Fruit fly (Drosophila melanogaster) whole organism, embryonic: ENCODE measurements around the gene edin.
A peak's percentile ranks its signal among the peaks of the same experiment; 100 is the strongest.

Experiments
- ATbp ChIP-seq: fragments of 200-800 bp; sonication (Bioruptor generic); optimal IDR thresholded peaks from 2 replicates; lab custom pipeline; 2017; ENCODE audit warnings: missing biosample characterization, mild to moderate bottlenecking, missing genetic modification characterization, missing genetic modification reagents
- Aef1 ChIP-seq: fragments of 200-800 bp; sonication (Bioruptor generic); IDR thresholded peaks from 3 replicates; pipeline ENCODE4 v1.3.6; 2022; ENCODE audit warnings: missing biosample characterization, missing genetic modification characterization
- Antp ChIP-seq: fragments of 200-800 bp; sonication (Bioruptor generic); optimal IDR thresholded peaks from 3 replicates; lab custom pipeline; 2016; ENCODE audit warnings: missing biosample characterization, missing genetic modification characterization
- CG10462 ChIP-seq: fragments of 200-800 bp; sonication (Bioruptor generic); optimal IDR thresholded peaks from 2 replicates; lab custom pipeline; 2016; ENCODE audit warnings: missing biosample characterization, missing genetic modification characterization
- CG10543 ChIP-seq: fragments of 200-800 bp; sonication (Bioruptor generic); optimal IDR thresholded peaks from 3 replicates; lab custom pipeline; 2017; ENCODE audit warnings: missing biosample characterization, mild to moderate bottlenecking, missing genetic modification characterization, moderate library complexity
- CG10654 ChIP-seq: fragments of 200-800 bp; sonication (Bioruptor generic); optimal IDR thresholded peaks from 2 replicates; lab custom pipeline; 2016; ENCODE audit warnings: missing biosample characterization, missing genetic modification characterization
- CG10959 ChIP-seq: fragments of 200-800 bp; sonication (Bioruptor generic); IDR thresholded peaks from 2 replicates; pipeline ENCODE4 v1.3.6; 2022; ENCODE audit warnings: missing biosample characterization, missing genetic modification characterization
- CG11456 ChIP-seq: fragments of 200-800 bp; sonication (Bioruptor generic); IDR thresholded peaks from 3 replicates; pipeline ENCODE4 v1.3.6; 2022; ENCODE audit warnings: missing biosample characterization, missing genetic modification characterization
- CG13624 ChIP-seq: fragments of 200-800 bp; sonication (Bioruptor generic); optimal IDR thresholded peaks from 2 replicates; lab custom pipeline; 2016; ENCODE audit warnings: missing biosample characterization, missing genetic modification characterization
- CG18599 ChIP-seq: fragments of 200-800 bp; sonication (Bioruptor generic); optimal IDR thresholded peaks from 3 replicates; lab custom pipeline; 2017; ENCODE audit warnings: missing biosample characterization, missing genetic modification characterization, mild to moderate bottlenecking, moderate library complexity, missing genetic modification reagents
- CG18619 ChIP-seq: fragments of 200-800 bp; sonication (Bioruptor generic); optimal IDR thresholded peaks from 3 replicates; lab custom pipeline; 2017; ENCODE audit warnings: missing biosample characterization, mild to moderate bottlenecking, missing genetic modification characterization
- CG32772 ChIP-seq: fragments of 200-800 bp; sonication (Bioruptor generic); IDR thresholded peaks from 2 replicates; pipeline ENCODE4 v1.3.6; 2022; ENCODE audit warnings: missing biosample characterization, missing genetic modification characterization
- CG4424 ChIP-seq: fragments of 200-800 bp; sonication (Bioruptor generic); optimal IDR thresholded peaks from 3 replicates; lab custom pipeline; 2016; ENCODE audit warnings: missing biosample characterization, missing genetic modification characterization
- CG4820 ChIP-seq: fragments of 200-800 bp; sonication (Bioruptor generic); optimal IDR thresholded peaks from 3 replicates; lab custom pipeline; 2016; ENCODE audit warnings: missing biosample characterization, missing genetic modification characterization
- CG6175 ChIP-seq: fragments of 200-800 bp; sonication (Bioruptor generic); IDR thresholded peaks from 3 replicates; pipeline ENCODE4 v1.3.6; 2022; ENCODE audit warnings: missing biosample characterization, missing genetic modification characterization
- CG6683 ChIP-seq: fragments of 200-800 bp; sonication (Bioruptor generic); optimal IDR thresholded peaks from 2 replicates; lab custom pipeline; 2017; ENCODE audit warnings: missing biosample characterization, mild to moderate bottlenecking, missing genetic modification characterization, missing genetic modification reagents
- CG8290 ChIP-seq, 3 experiments: fragments of 200-800 bp; sonication (Bioruptor generic); optimal IDR thresholded peaks; 2 replicates each; lab custom pipeline; 2016 to 2019; ENCODE audit warnings: missing biosample characterization in 3 of 3, missing genetic modification characterization in 3 of 3, mild to moderate bottlenecking in 2 of 3, moderate library complexity in 1 of 3
- CG9797 ChIP-seq: fragments of 200-800 bp; sonication (Bioruptor generic); optimal IDR thresholded peaks from 3 replicates; lab custom pipeline; 2018; ENCODE audit warnings: missing biosample characterization, mild to moderate bottlenecking, missing genetic modification characterization
- D19A ChIP-seq: fragments of 200-800 bp; optimal IDR thresholded peaks from 3 replicates; lab custom pipeline; 2019; ENCODE audit warnings: missing biosample characterization, mild to moderate bottlenecking, missing genetic modification characterization, moderate library complexity
- Deaf1 ChIP-seq: fragments of 200-800 bp; optimal IDR thresholded peaks from 3 replicates; lab custom pipeline; 2019; ENCODE audit warnings: missing biosample characterization, mild to moderate bottlenecking, missing genetic modification characterization, moderate library complexity
- Doc3 ChIP-seq: fragments of 200-800 bp; sonication (Bioruptor generic); IDR thresholded peaks from 3 replicates; pipeline ENCODE4 v1.3.6; 2022; ENCODE audit warnings: missing biosample characterization, missing genetic modification characterization; ENCODE audit not compliant: partially characterized antibody
- Ets97D ChIP-seq: fragments of 200-800 bp; sonication (Bioruptor generic); optimal IDR thresholded peaks from 3 replicates; lab custom pipeline; 2016; ENCODE audit warnings: missing biosample characterization, missing genetic modification characterization
- Gug ChIP-seq: fragments of 200-800 bp; sonication (Bioruptor generic); IDR thresholded peaks from 4 replicates; pipeline ENCODE4 v1.3.6; 2022; ENCODE audit warnings: missing biosample characterization, missing genetic modification characterization
- HmgZ ChIP-seq: fragments of 200-800 bp; sonication (Bioruptor generic); optimal IDR thresholded peaks from 2 replicates; lab custom pipeline; 2018; ENCODE audit warnings: missing biosample characterization, mild to moderate bottlenecking, missing genetic modification characterization
- Lhr ChIP-seq: fragments of 200-800 bp; sonication (Bioruptor generic); optimal IDR thresholded peaks from 3 replicates; lab custom pipeline; 2017; ENCODE audit warnings: mild to moderate bottlenecking, missing biosample characterization, missing genetic modification reagents, missing genetic modification characterization
- Mes4 ChIP-seq: fragments of 200-800 bp; sonication (Bioruptor generic); optimal IDR thresholded peaks from 2 replicates; lab custom pipeline; 2016; ENCODE audit warnings: missing biosample characterization, missing genetic modification characterization
- NC2β ChIP-seq: fragments of 200-800 bp; sonication (Bioruptor generic); optimal IDR thresholded peaks from 2 replicates; lab custom pipeline; 2016; ENCODE audit warnings: missing biosample characterization, missing genetic modification characterization
- Neu2 ChIP-seq: fragments of 200-800 bp; sonication (Bioruptor generic); optimal IDR thresholded peaks from 3 replicates; lab custom pipeline; 2016; ENCODE audit warnings: missing biosample characterization, missing genetic modification characterization, borderline replicate concordance
- Nf-YB ChIP-seq: fragments of 200-800 bp; sonication (Bioruptor generic); optimal IDR thresholded peaks from 3 replicates; lab custom pipeline; 2019; ENCODE audit warnings: missing biosample characterization, mild to moderate bottlenecking, missing genetic modification characterization, moderate library complexity
- Rx ChIP-seq: fragments of 200-800 bp; sonication (Bioruptor generic); IDR thresholded peaks from 2 replicates; pipeline ENCODE4 v1.3.6; 2022; ENCODE audit warnings: missing biosample characterization, missing genetic modification characterization
- Six4 ChIP-seq: fragments of 200-800 bp; sonication (Bioruptor generic); optimal IDR thresholded peaks from 2 replicates; lab custom pipeline; 2016; ENCODE audit warnings: missing biosample characterization, missing genetic modification characterization
- Sox100B ChIP-seq: fragments of 200-800 bp; sonication (Bioruptor generic); optimal IDR thresholded peaks from 3 replicates; lab custom pipeline; 2018; ENCODE audit warnings: missing biosample characterization, mild to moderate bottlenecking, missing genetic modification characterization
- danr ChIP-seq: fragments of 200-800 bp; sonication (Bioruptor generic); IDR thresholded peaks from 2 replicates; pipeline ENCODE4 v1.3.6; 2022; ENCODE audit warnings: missing biosample characterization, missing genetic modification characterization
- fd3F ChIP-seq: fragments of 200-800 bp; sonication (Bioruptor generic); optimal IDR thresholded peaks from 2 replicates; lab custom pipeline; 2018; ENCODE audit warnings: missing biosample characterization, mild to moderate bottlenecking, missing genetic modification characterization, moderate library complexity
- fu2 ChIP-seq: fragments of 200-800 bp; sonication (Bioruptor generic); optimal IDR thresholded peaks from 2 replicates; lab custom pipeline; 2016; ENCODE audit warnings: missing biosample characterization, missing genetic modification characterization
- gro ChIP-seq: fragments of 200-800 bp; sonication (Bioruptor generic); optimal IDR thresholded peaks from 2 replicates; lab custom pipeline; 2016; ENCODE audit warnings: missing biosample characterization, missing genetic modification characterization
- kni ChIP-seq: fragments of 200-800 bp; sonication (Bioruptor generic); optimal IDR thresholded peaks from 3 replicates; lab custom pipeline; 2017; ENCODE audit warnings: mild to moderate bottlenecking, missing biosample characterization, missing genetic modification reagents, missing genetic modification characterization
- lab ChIP-seq: fragments of 200-800 bp; sonication (Bioruptor generic); optimal IDR thresholded peaks from 3 replicates; lab custom pipeline; 2017; ENCODE audit warnings: missing biosample characterization, missing genetic modification characterization, mild to moderate bottlenecking, moderate library complexity, missing genetic modification reagents
- lilli ChIP-seq: fragments of 200-800 bp; sonication (Bioruptor generic); optimal IDR thresholded peaks from 3 replicates; lab custom pipeline; 2016; ENCODE audit warnings: missing biosample characterization, missing genetic modification characterization
- oc ChIP-seq: fragments of 200-800 bp; sonication (Bioruptor generic); optimal IDR thresholded peaks from 2 replicates; lab custom pipeline; 2018; ENCODE audit warnings: missing biosample characterization, mild to moderate bottlenecking, missing genetic modification characterization, moderate library complexity
- p53 ChIP-seq: fragments of 200-800 bp; sonication (Bioruptor generic); optimal IDR thresholded peaks from 2 replicates; lab custom pipeline; 2016; ENCODE audit warnings: missing biosample characterization, missing genetic modification characterization
- row ChIP-seq: fragments of 200-800 bp; sonication (Bioruptor generic); IDR thresholded peaks from 3 replicates; pipeline ENCODE4 v1.3.6; 2022; ENCODE audit warnings: missing biosample characterization, missing genetic modification characterization
- salm ChIP-seq: fragments of 200-800 bp; sonication (Bioruptor generic); optimal IDR thresholded peaks from 2 replicates; lab custom pipeline; 2018; ENCODE audit warnings: missing biosample characterization, mild to moderate bottlenecking, missing genetic modification characterization
- sim ChIP-seq: fragments of 200-800 bp; sonication (Bioruptor generic); IDR thresholded peaks from 2 replicates; pipeline ENCODE4 v1.3.6; 2022; ENCODE audit warnings: missing biosample characterization, missing genetic modification characterization
- slbo ChIP-seq: fragments of 200-800 bp; sonication (Bioruptor generic); IDR thresholded peaks from 2 replicates; pipeline ENCODE4 v1.3.6; 2022; ENCODE audit warnings: missing biosample characterization, missing genetic modification characterization
- sna ChIP-seq: fragments of 200-800 bp; sonication (Bioruptor generic); IDR thresholded peaks from 2 replicates; pipeline ENCODE4 v1.3.6; 2022; ENCODE audit warnings: missing biosample characterization, missing genetic modification characterization; ENCODE audit not compliant: partially characterized antibody
- sr ChIP-seq: fragments of 200-800 bp; sonication (Bioruptor generic); IDR thresholded peaks from 3 replicates; pipeline ENCODE4 v1.3.6; 2022; ENCODE audit warnings: missing biosample characterization, missing genetic modification characterization
- tll ChIP-seq, 2 experiments: fragments of 200-800 bp in 1 of 2; fragments of >200 bp in 1 of 2; sonication (Bioruptor generic) in 1 of 2; optimal IDR thresholded peaks; 2 replicates each; lab custom pipeline; 2017 to 2019; ENCODE audit warnings: missing biosample characterization in 2 of 2, missing genetic modification characterization in 2 of 2, mild to moderate bottlenecking in 1 of 2, moderate library complexity in 1 of 2
- tx ChIP-seq: fragments of 200-800 bp; sonication (Bioruptor generic); optimal IDR thresholded peaks from 2 replicates; lab custom pipeline; 2016; ENCODE audit warnings: missing biosample characterization, missing genetic modification characterization

The edin gene

dm6 chr3L:17532898-17533700, 38.4 kb downstream of the edin start (continued):
- TF ChIP-seq HmgZ (tag; lab: Kevin White, UChicago) = peak; percentile 86
- TF ChIP-seq fd3F = no peak
- no peak for TF ChIP-seq ATbp
- TF ChIP-seq gro (GFP tag; lab: Kevin White, UChicago) = peak; percentile 80
- no peak for TF ChIP-seq danr (GFP tag; lab: Robert Waterston, UW)
- TF ChIP-seq NC2β = no peak
- no peak for TF ChIP-seq tll (GFP tag; optimal IDR thresholded peaks at IDR 0.05; lab: Kevin White, UChicago)
- TF ChIP-seq Antp (GFP tag; lab: Kevin White, UChicago) = no peak
- peak; percentile 26; the same call in 1 of the 3 replicates for TF ChIP-seq CG6175 (GFP tag; lab: Robert Waterston, UW)
- peak; percentile 30 for TF ChIP-seq fu2 (GFP tag; lab: Kevin White, UChicago)
- TF ChIP-seq oc (tag; lab: Kevin White, UChicago) = peak; percentile 38
- TF ChIP-seq CG13624 (GFP tag; lab: Kevin White, UChicago) = peak; percentile 18
- TF ChIP-seq CG10959 (GFP tag; lab: Robert Waterston, UW) = no peak
- no peak for TF ChIP-seq Rx (GFP tag; lab: Robert Waterston, UW)
- no peak for TF ChIP-seq tx (GFP tag; lab: Kevin White, UChicago)
- no peak for TF ChIP-seq CG11456 (GFP tag; lab: Robert Waterston, UW)
- TF ChIP-seq CG4820 (GFP tag; lab: Kevin White, UChicago) = peak; percentile 22
- peak; percentile 42 for TF ChIP-seq Sox100B (GFP tag; lab: Kevin White, UChicago)
- TF ChIP-seq slbo = peak; percentile 64
- TF ChIP-seq sr = peak; percentile 71; the same call in 2 of the 3 replicates
- peak; percentile 85 for TF ChIP-seq CG9797 (GFP tag; lab: Kevin White, UChicago)
- no peak for TF ChIP-seq Six4
- no peak for TF ChIP-seq D19A (tag; lab: Kevin White, UChicago)
- TF ChIP-seq p53 = no peak
- peak; percentile 13 for TF ChIP-seq salm
- peak; percentile 58 for TF ChIP-seq lilli (GFP tag; lab: Kevin White, UChicago)
- TF ChIP-seq Ets97D (GFP tag; lab: Kevin White, UChicago) = peak; percentile 89
- peak; percentile 68 for TF ChIP-seq row (GFP tag; lab: Robert Waterston, UW)
- TF ChIP-seq CG10462 (GFP tag; lab: Kevin White, UChicago) = peak; percentile 2
- TF ChIP-seq sim = no peak
- no peak for TF ChIP-seq Mes4
- TF ChIP-seq sna (GFP tag; lab: Robert Waterston, UW) = peak; percentile 41
- TF ChIP-seq CG18619 (GFP tag; lab: Kevin White, UChicago) = peak; percentile 33
- peak; percentile 66 for TF ChIP-seq CG4424
- TF ChIP-seq Lhr = peak; percentile 89
- TF ChIP-seq Deaf1 (tag; lab: Kevin White, UChicago) = peak; percentile 51
- TF ChIP-seq Neu2 = no peak
- no peak for TF ChIP-seq Nf-YB (GFP tag; lab: Kevin White, UChicago)
- peak; percentile 34 for TF ChIP-seq CG6683 (GFP tag; lab: Kevin White, UChicago)
- TF ChIP-seq CG32772 = no peak
- peak; percentile 81 for TF ChIP-seq lab
- TF ChIP-seq Gug (GFP tag; lab: Robert Waterston, UW) = no peak; the same call in 3 of the 4 replicates
- TF ChIP-seq CG8290 (GFP tag; optimal IDR thresholded peaks at IDR 0.05; lab: Kevin White, UChicago) = peak; percentile 53
- peak in 1 of 2 experiments; percentile 90 for TF ChIP-seq CG8290 (tag; optimal IDR thresholded peaks at IDR 0.05; lab: Kevin White, UChicago)
- TF ChIP-seq kni (GFP tag; lab: Kevin White, UChicago) = no peak
- peak; percentile 62 for TF ChIP-seq CG18599 (GFP tag; lab: Kevin White, UChicago)
- TF ChIP-seq CG10543 = peak; percentile 73
- TF ChIP-seq Aef1 (GFP tag; lab: Robert Waterston, UW) = peak; percentile 70
- no peak for TF ChIP-seq Doc3
- TF ChIP-seq CG10654 (GFP tag; lab: Kevin White, UChicago) = peak; percentile 2
